Worm (Caenorhabditis elegans) whole organism, L3 larva: ENCODE measurements around the gene srd-13.
A peak's percentile ranks its signal among the peaks of the same experiment; 100 is the strongest.

Experiments
- R02D3.7 ChIP-seq: fragments of 150-350 bp; optimal IDR thresholded peaks from 2 replicates; lab custom pipeline; 2014; ENCODE audit warnings: missing biosample characterization, missing genetic modification characterization
- ama-1 ChIP-seq: fragments of 150-350 bp; optimal IDR thresholded peaks from 2 replicates; lab custom pipeline; 2018
- ceh-16 ChIP-seq: sonication (generic microtip); optimal IDR thresholded peaks from 2 replicates; lab custom pipeline; 2017; ENCODE audit warnings: missing biosample characterization, missing genetic modification characterization
- ceh-28 ChIP-seq: fragments of 150-350 bp; optimal IDR thresholded peaks from 2 replicates; lab custom pipeline; 2014; ENCODE audit warnings: missing biosample characterization, missing genetic modification reagents, missing genetic modification characterization
- ceh-82 ChIP-seq: fragments of 150-350 bp; optimal IDR thresholded peaks from 2 replicates; lab custom pipeline; 2014; ENCODE audit warnings: missing biosample characterization, missing genetic modification characterization
- ceh-9 ChIP-seq: sonication (generic microtip); optimal IDR thresholded peaks from 2 replicates; lab custom pipeline; 2018; ENCODE audit warnings: missing biosample characterization, missing genetic modification characterization
- daf-12 ChIP-seq: fragments of 150-350 bp; optimal IDR thresholded peaks from 2 replicates; lab custom pipeline; 2014; ENCODE audit warnings: missing biosample characterization, missing genetic modification reagents, missing genetic modification characterization
- egl-27 ChIP-seq: sonication (generic microtip); optimal IDR thresholded peaks from 4 replicates; lab custom pipeline; 2017; ENCODE audit warnings: missing biosample characterization, missing genetic modification reagents, missing genetic modification characterization
- egl-5 ChIP-seq: fragments of 150-350 bp; optimal IDR thresholded peaks from 2 replicates; lab custom pipeline; 2017; ENCODE audit warnings: missing biosample characterization, missing genetic modification reagents, missing genetic modification characterization, inconsistent platforms
- elt-1 ChIP-seq: fragments of 150-350 bp; optimal IDR thresholded peaks from 2 replicates; lab custom pipeline; 2014; ENCODE audit warnings: missing biosample characterization, missing genetic modification characterization
- elt-2 ChIP-seq: sonication (generic microtip); optimal IDR thresholded peaks from 2 replicates; lab custom pipeline; 2016; ENCODE audit warnings: missing genetic modification reagents, mild to moderate bottlenecking, missing genetic modification characterization, missing compliant biosample characterization
- eor-1 ChIP-seq, 2 experiments: fragments of 150-350 bp; optimal IDR thresholded peaks; 2 replicates each; lab custom pipeline; 2014 to 2018; ENCODE audit warnings: missing biosample characterization in 2 of 2, missing genetic modification characterization in 2 of 2
- fkh-10 ChIP-seq: sonication (generic microtip); optimal IDR thresholded peaks from 2 replicates; lab custom pipeline; 2017; ENCODE audit warnings: missing biosample characterization, missing genetic modification reagents, missing genetic modification characterization
- fkh-2 ChIP-seq: fragments of 150-350 bp; optimal IDR thresholded peaks from 2 replicates; lab custom pipeline; 2014; ENCODE audit warnings: missing biosample characterization, missing genetic modification reagents, missing genetic modification characterization
- hmg-11 ChIP-seq: sonication (generic microtip); optimal IDR thresholded peaks from 2 replicates; lab custom pipeline; 2016; ENCODE audit warnings: missing genetic modification characterization, missing compliant biosample characterization
- jun-1 ChIP-seq: fragments of 150-350 bp; optimal IDR thresholded peaks from 2 replicates; lab custom pipeline; 2014; ENCODE audit warnings: missing biosample characterization, missing genetic modification reagents, missing genetic modification characterization
- lin-15B ChIP-seq: fragments of 150-350 bp; optimal IDR thresholded peaks from 2 replicates; lab custom pipeline; 2014; ENCODE audit warnings: missing biosample characterization, missing genetic modification characterization
- lin-39 ChIP-seq: fragments of 150-350 bp; optimal IDR thresholded peaks from 2 replicates; lab custom pipeline; 2018; ENCODE audit warnings: missing biosample characterization, missing genetic modification reagents, missing genetic modification characterization
- lsy-12 ChIP-seq: sonication (generic microtip); optimal IDR thresholded peaks from 2 replicates; lab custom pipeline; 2016; ENCODE audit warnings: mild to moderate bottlenecking, missing genetic modification characterization, missing compliant biosample characterization
- mdl-1 ChIP-seq: fragments of 150-350 bp; optimal IDR thresholded peaks from 2 replicates; lab custom pipeline; 2014; ENCODE audit warnings: missing biosample characterization, missing genetic modification characterization
- mml-1 ChIP-seq: fragments of 150-350 bp; sonication (generic microtip); optimal IDR thresholded peaks from 3 replicates; lab custom pipeline; 2014; ENCODE audit warnings: missing biosample characterization, missing genetic modification characterization
- nfya-1 ChIP-seq: sonication (generic microtip); optimal IDR thresholded peaks from 2 replicates; lab custom pipeline; 2017; ENCODE audit warnings: missing genetic modification characterization, mild to moderate bottlenecking, missing compliant biosample characterization, antibody characterized with exemption, moderate library complexity; ENCODE audit not compliant: insufficient read depth
- nhr-11 ChIP-seq: fragments of 150-350 bp; optimal IDR thresholded peaks from 2 replicates; lab custom pipeline; 2014; ENCODE audit warnings: missing biosample characterization, missing genetic modification characterization
- nhr-12 ChIP-seq: fragments of 150-350 bp; optimal IDR thresholded peaks from 2 replicates; lab custom pipeline; 2014; ENCODE audit warnings: missing biosample characterization, missing genetic modification characterization
- nhr-23 ChIP-seq: fragments of 150-350 bp; optimal IDR thresholded peaks from 2 replicates; lab custom pipeline; 2014; ENCODE audit warnings: missing biosample characterization, missing genetic modification reagents, missing genetic modification characterization
- nhr-237 ChIP-seq: fragments of 150-350 bp; optimal IDR thresholded peaks from 2 replicates; lab custom pipeline; 2014; ENCODE audit warnings: missing biosample characterization, missing genetic modification characterization
- nhr-25 ChIP-seq: sonication (generic microtip); optimal IDR thresholded peaks from 2 replicates; lab custom pipeline; 2017; ENCODE audit warnings: missing biosample characterization, missing genetic modification characterization
- nhr-28 ChIP-seq: fragments of 150-350 bp; optimal IDR thresholded peaks from 2 replicates; lab custom pipeline; 2014; ENCODE audit warnings: missing biosample characterization, missing genetic modification characterization
- nhr-43 ChIP-seq: sonication (generic microtip); optimal IDR thresholded peaks from 2 replicates; lab custom pipeline; 2016; ENCODE audit warnings: mild to moderate bottlenecking, missing genetic modification characterization, missing compliant biosample characterization; ENCODE audit not compliant: poor library complexity, severe bottlenecking
- nhr-67 ChIP-seq: fragments of 150-350 bp; optimal IDR thresholded peaks from 2 replicates; lab custom pipeline; 2014; ENCODE audit warnings: missing biosample characterization, missing genetic modification characterization
- nhr-76 ChIP-seq: fragments of 150-350 bp; sonication (generic microtip); optimal IDR thresholded peaks from 5 replicates; lab custom pipeline; 2014; ENCODE audit warnings: missing biosample characterization, missing genetic modification characterization
- nhr-77 ChIP-seq: fragments of 150-350 bp; optimal IDR thresholded peaks from 2 replicates; lab custom pipeline; 2014; ENCODE audit warnings: missing biosample characterization, missing genetic modification characterization
- pha-4 ChIP-seq: fragments of 150-350 bp; optimal IDR thresholded peaks from 2 replicates; lab custom pipeline; 2014; ENCODE audit warnings: missing biosample characterization, missing genetic modification reagents, missing genetic modification characterization
- pqm-1 ChIP-seq: fragments of 150-350 bp; optimal IDR thresholded peaks from 2 replicates; lab custom pipeline; 2017; ENCODE audit warnings: missing biosample characterization, missing genetic modification characterization, inconsistent platforms
- sea-2 ChIP-seq: fragments of 150-350 bp; sonication (generic microtip); optimal IDR thresholded peaks from 4 replicates; lab custom pipeline; 2014; ENCODE audit warnings: missing biosample characterization, missing genetic modification reagents, missing genetic modification characterization
- skn-1 ChIP-seq: fragments of 150-350 bp; optimal IDR thresholded peaks from 2 replicates; lab custom pipeline; 2014; ENCODE audit warnings: missing biosample characterization, missing genetic modification characterization
- snpc-4 ChIP-seq: fragments of 150-350 bp; optimal IDR thresholded peaks from 2 replicates; lab custom pipeline; 2014; ENCODE audit warnings: missing biosample characterization, missing genetic modification characterization
- tbx-2 ChIP-seq: sonication (generic microtip); optimal IDR thresholded peaks from 2 replicates; lab custom pipeline; 2016; ENCODE audit warnings: mild to moderate bottlenecking, missing genetic modification characterization, missing compliant biosample characterization
- unc-39 ChIP-seq: sonication (generic microtip); optimal IDR thresholded peaks from 4 replicates; lab custom pipeline; 2017; ENCODE audit warnings: missing biosample characterization, missing genetic modification characterization
- unc-62 ChIP-seq: fragments of 150-350 bp; sonication (generic microtip); optimal IDR thresholded peaks from 4 replicates; lab custom pipeline; 2014; ENCODE audit warnings: missing biosample characterization, missing genetic modification reagents, missing genetic modification characterization
- zag-1 ChIP-seq: fragments of 150-350 bp; optimal IDR thresholded peaks from 2 replicates; lab custom pipeline; 2014; ENCODE audit warnings: missing biosample characterization, missing genetic modification characterization
- ztf-4 ChIP-seq: fragments of 150-350 bp; optimal IDR thresholded peaks from 2 replicates; lab custom pipeline; 2014; ENCODE audit warnings: missing biosample characterization, missing genetic modification characterization

srd-13 gene

DNA sequence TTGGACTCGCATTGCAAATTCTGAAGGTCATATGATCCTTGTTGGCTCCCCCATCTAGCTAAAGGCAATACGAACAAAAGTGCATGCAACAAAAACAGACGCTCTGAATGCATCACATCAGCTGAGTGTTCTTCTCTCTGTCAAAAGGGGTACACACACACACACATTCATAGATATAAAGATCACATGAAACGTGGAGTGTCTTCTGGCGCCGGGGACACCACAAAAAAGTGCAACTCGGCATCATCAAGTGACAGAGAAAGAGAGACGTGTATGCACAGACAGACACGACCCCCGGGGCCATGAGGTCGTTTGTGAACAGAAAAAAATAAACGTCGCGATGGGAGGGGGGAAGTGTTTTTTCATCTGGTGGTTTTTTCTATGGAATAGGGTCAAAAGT is 28.1 kb downstream of the srd-13 start:
- TF ChIP-seq pha-4 (tag; lab: Kevin White, UChicago) = peak; percentile 97
- TF ChIP-seq tbx-2 (tag; lab: Kevin White, UChicago) = peak; percentile 64
- peak; percentile 45 for TF ChIP-seq ceh-28
- TF ChIP-seq ama-1 (lab: Kevin White, UChicago) = peak; percentile 39
- TF ChIP-seq unc-39 (tag; lab: Kevin White, UChicago) = no peak
- TF ChIP-seq egl-27 (tag; lab: Kevin White, UChicago) = peak; percentile 87
- TF ChIP-seq lin-15B (tag; lab: Kevin White, UChicago) = peak; percentile 50
- no peak for TF ChIP-seq ceh-82 (tag; lab: Kevin White, UChicago)
- peak; percentile 25 for TF ChIP-seq ztf-4
- TF ChIP-seq ceh-9 (tag; lab: Kevin White, UChicago) = no peak
- peak; percentile 92 for TF ChIP-seq unc-62 (GFP tag; lab: Kevin White, UChicago)
- TF ChIP-seq daf-12 (tag; lab: Kevin White, UChicago) = peak; percentile 66
- TF ChIP-seq nhr-28 (tag; lab: Kevin White, UChicago) = no peak
- TF ChIP-seq nhr-43 = peak; percentile 71
- peak; percentile 39 for TF ChIP-seq nhr-25 (tag; lab: Kevin White, UChicago)
- no peak for TF ChIP-seq nhr-11 (tag; lab: Kevin White, UChicago)
- no peak for TF ChIP-seq fkh-10 (GFP tag; lab: Kevin White, UChicago)
- TF ChIP-seq R02D3.7 (tag; lab: Kevin White, UChicago) = no peak
- peak; percentile 96 for TF ChIP-seq egl-5 (tag; lab: Kevin White, UChicago)
- TF ChIP-seq nhr-237 (tag; lab: Kevin White, UChicago) = no peak
- TF ChIP-seq nhr-76 = no peak
- peak; percentile 76 for TF ChIP-seq snpc-4
- peak; percentile 91 for TF ChIP-seq hmg-11 (tag; lab: Kevin White, UChicago)
- TF ChIP-seq jun-1 (tag; lab: Kevin White, UChicago) = peak; percentile 68
- peak; percentile 24 for TF ChIP-seq elt-2 (tag; lab: Kevin White, UChicago)
- peak; percentile 86 for TF ChIP-seq skn-1 (tag; lab: Kevin White, UChicago)
- TF ChIP-seq nhr-23 (tag; lab: Kevin White, UChicago) = peak; percentile 93
- peak; percentile 80 for TF ChIP-seq mdl-1
- TF ChIP-seq pqm-1 (tag; lab: Kevin White, UChicago) = peak; percentile 61
- TF ChIP-seq nfya-1 (tag; lab: Kevin White, UChicago) = peak; percentile 90
- peak; percentile 30 for TF ChIP-seq fkh-2 (tag; lab: Kevin White, UChicago)
- peak; percentile 74 for TF ChIP-seq lsy-12
- no peak for TF ChIP-seq nhr-12 (tag; lab: Kevin White, UChicago)
- TF ChIP-seq lin-39 = peak; percentile 93

DNA sequence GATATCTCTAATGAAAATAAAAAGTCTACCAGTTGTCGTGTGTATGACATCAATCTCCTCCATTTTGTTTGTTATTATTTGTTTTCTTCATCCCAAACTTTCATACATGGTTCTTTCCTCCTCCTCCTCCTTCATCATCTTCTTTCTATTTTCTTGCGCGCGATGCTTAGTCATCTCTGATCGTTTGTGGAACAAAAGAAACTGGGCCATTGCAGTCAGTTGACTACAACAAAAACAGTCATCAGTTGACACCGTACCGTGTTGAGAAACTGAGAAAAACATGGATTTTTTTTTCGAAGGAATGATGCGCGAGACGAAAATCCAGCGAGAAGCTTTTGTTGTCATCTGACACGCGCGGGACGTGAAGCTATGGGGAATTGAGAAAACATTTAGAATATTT is 30.2 kb downstream of the srd-13 start:
- TF ChIP-seq ama-1 (lab: Kevin White, UChicago) = peak; percentile 8
- TF ChIP-seq nhr-12 (tag; lab: Kevin White, UChicago) = no peak
- peak; percentile 23 for TF ChIP-seq pha-4 (tag; lab: Kevin White, UChicago)
- peak; percentile 85 for TF ChIP-seq nhr-23 (tag; lab: Kevin White, UChicago)

DNA sequence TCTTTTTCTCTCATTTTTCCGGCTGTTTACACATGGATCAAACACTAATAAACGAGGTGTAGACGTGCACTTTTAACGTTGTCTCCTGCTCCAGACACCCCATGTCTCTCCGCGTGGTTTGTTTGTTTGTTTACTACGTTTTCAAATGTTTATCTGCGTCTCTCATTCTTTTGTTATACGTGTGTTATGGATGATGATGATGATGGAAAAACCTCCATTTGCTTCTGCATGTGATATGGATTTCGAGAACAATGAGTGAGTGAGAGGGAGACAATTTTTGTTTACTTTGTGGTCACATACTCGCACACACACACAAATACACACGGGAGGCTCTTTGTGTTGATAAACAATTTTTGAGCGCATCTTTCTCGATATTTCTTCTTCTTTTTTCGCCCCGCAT is 31.0 kb downstream of the srd-13 start:
- TF ChIP-seq zag-1 (tag; lab: Kevin White, UChicago) = no peak
- peak; percentile 86 for TF ChIP-seq pqm-1 (tag; lab: Kevin White, UChicago)
- TF ChIP-seq nhr-237 (tag; lab: Kevin White, UChicago) = no peak
- no peak for TF ChIP-seq daf-12 (tag; lab: Kevin White, UChicago)
- TF ChIP-seq nhr-25 (tag; lab: Kevin White, UChicago) = no peak
- TF ChIP-seq R02D3.7 (tag; lab: Kevin White, UChicago) = no peak
- TF ChIP-seq snpc-4 = peak; percentile 75
- TF ChIP-seq nhr-23 (tag; lab: Kevin White, UChicago) = no peak
- TF ChIP-seq elt-2 (tag; lab: Kevin White, UChicago) = peak; percentile 75
- TF ChIP-seq mdl-1 = peak; percentile 61
- peak; percentile 75 for TF ChIP-seq lin-39
- peak; percentile 100 for TF ChIP-seq pha-4 (tag; lab: Kevin White, UChicago)
- peak; percentile 94 for TF ChIP-seq skn-1 (tag; lab: Kevin White, UChicago)
- TF ChIP-seq fkh-10 (GFP tag; lab: Kevin White, UChicago) = peak; percentile 52
- TF ChIP-seq lin-15B (tag; lab: Kevin White, UChicago) = no peak
- TF ChIP-seq elt-1 (tag; lab: Kevin White, UChicago) = no peak
- peak; percentile 61 for TF ChIP-seq ceh-28
- TF ChIP-seq mml-1 (tag; lab: Kevin White, UChicago) = no peak
- TF ChIP-seq jun-1 (tag; lab: Kevin White, UChicago) = no peak
- TF ChIP-seq unc-62 (GFP tag; lab: Kevin White, UChicago) = no peak
- TF ChIP-seq nhr-77 (tag; lab: Kevin White, UChicago) = no peak
- TF ChIP-seq nhr-76 = no peak
- no peak for TF ChIP-seq nhr-67 (tag; lab: Kevin White, UChicago)
- TF ChIP-seq nhr-11 (tag; lab: Kevin White, UChicago) = no peak
- peak; percentile 78 for TF ChIP-seq nfya-1 (tag; lab: Kevin White, UChicago)
- no peak for TF ChIP-seq ceh-16 (tag; lab: Kevin White, UChicago)
- TF ChIP-seq lsy-12 = peak; percentile 6
- peak; percentile 31 for TF ChIP-seq tbx-2 (tag; lab: Kevin White, UChicago)
- TF ChIP-seq egl-5 (tag; lab: Kevin White, UChicago) = peak; percentile 77
- TF ChIP-seq ceh-82 (tag; lab: Kevin White, UChicago) = no peak
- no peak for TF ChIP-seq ceh-9 (tag; lab: Kevin White, UChicago)
- no peak for TF ChIP-seq eor-1 (tag; optimal IDR thresholded peaks at IDR 0.05; lab: Kevin White, UChicago)
- TF ChIP-seq sea-2 (GFP tag; lab: Kevin White, UChicago) = no peak
- peak; percentile 26 for TF ChIP-seq hmg-11 (tag; lab: Kevin White, UChicago)
- no peak for TF ChIP-seq unc-39 (tag; lab: Kevin White, UChicago)
- peak; percentile 66 for TF ChIP-seq nhr-43
